Fruit fly (Drosophila melanogaster) whole organism, embryonic: ENCODE results near the gene Sdhaf3.
A peak's percentile ranks its signal among the peaks of the same experiment; 100 is the strongest.

Experiments
- Ada2b ChIP-seq: fragments of 200-800 bp; sonication (Bioruptor generic); IDR thresholded peaks from 2 replicates; pipeline ENCODE4 v1.3.6; 2022; ENCODE audit warnings: missing biosample characterization, missing genetic modification characterization
- Adf1 ChIP-seq: fragments of 200-800 bp; sonication (Bioruptor generic); IDR thresholded peaks from 2 replicates; pipeline ENCODE4 v1.3.6; 2022; ENCODE audit warnings: missing biosample characterization, missing genetic modification characterization
- BtbVII ChIP-seq: fragments of 200-800 bp; sonication (Bioruptor generic); optimal IDR thresholded peaks from 3 replicates; lab custom pipeline; 2017; ENCODE audit warnings: missing biosample characterization, mild to moderate bottlenecking, missing genetic modification characterization
- CG10147 ChIP-seq: fragments of 200-800 bp; sonication (Bioruptor generic); optimal IDR thresholded peaks from 2 replicates; lab custom pipeline; 2019; ENCODE audit warnings: missing biosample characterization, mild to moderate bottlenecking, missing genetic modification characterization, moderate library complexity
- CG10431 ChIP-seq: fragments of 200-800 bp; sonication (Bioruptor generic); optimal IDR thresholded peaks from 3 replicates; lab custom pipeline; 2018; ENCODE audit warnings: missing biosample characterization, mild to moderate bottlenecking, missing genetic modification characterization
- CG10543 ChIP-seq: fragments of 200-800 bp; sonication (Bioruptor generic); optimal IDR thresholded peaks from 3 replicates; lab custom pipeline; 2017; ENCODE audit warnings: missing biosample characterization, mild to moderate bottlenecking, missing genetic modification characterization, moderate library complexity
- CG10959 ChIP-seq: fragments of 200-800 bp; sonication (Bioruptor generic); IDR thresholded peaks from 2 replicates; pipeline ENCODE4 v1.3.6; 2022; ENCODE audit warnings: missing biosample characterization, missing genetic modification characterization
- CG12219 ChIP-seq: fragments of 200-800 bp; sonication (Bioruptor generic); optimal IDR thresholded peaks from 3 replicates; lab custom pipeline; 2018; ENCODE audit warnings: missing biosample characterization, mild to moderate bottlenecking, missing genetic modification characterization
- CG12299 ChIP-seq: fragments of 200-800 bp; sonication (Bioruptor generic); optimal IDR thresholded peaks from 2 replicates; lab custom pipeline; 2018; ENCODE audit warnings: missing biosample characterization, mild to moderate bottlenecking, missing genetic modification characterization
- CG12391 ChIP-seq: fragments of 200-800 bp; sonication (Bioruptor generic); optimal IDR thresholded peaks from 3 replicates; lab custom pipeline; 2018; ENCODE audit warnings: missing biosample characterization, mild to moderate bottlenecking, missing genetic modification characterization, moderate library complexity
- CG13424 ChIP-seq: fragments of 200-800 bp; sonication (Bioruptor generic); optimal IDR thresholded peaks from 2 replicates; lab custom pipeline; 2019; ENCODE audit warnings: missing biosample characterization, mild to moderate bottlenecking, missing genetic modification characterization, moderate library complexity
- CG13624 ChIP-seq: fragments of 200-800 bp; sonication (Bioruptor generic); optimal IDR thresholded peaks from 2 replicates; lab custom pipeline; 2016; ENCODE audit warnings: missing biosample characterization, missing genetic modification characterization
- CG14014 ChIP-seq: fragments of 200-800 bp; sonication (Bioruptor generic); IDR thresholded peaks from 2 replicates; pipeline ENCODE4 v1.3.6; 2022; ENCODE audit warnings: missing biosample characterization, missing genetic modification characterization
- CG14710 ChIP-seq: fragments of 200-800 bp; sonication (Bioruptor generic); optimal IDR thresholded peaks from 3 replicates; lab custom pipeline; 2019; ENCODE audit warnings: missing biosample characterization, mild to moderate bottlenecking, missing genetic modification characterization, moderate library complexity
- CG18262 ChIP-seq: fragments of 200-800 bp; optimal IDR thresholded peaks from 3 replicates; lab custom pipeline; 2019; ENCODE audit warnings: missing biosample characterization, mild to moderate bottlenecking, missing genetic modification characterization, moderate library complexity
- CG2129 ChIP-seq: fragments of 200-800 bp; sonication (Bioruptor generic); IDR thresholded peaks from 2 replicates; pipeline ENCODE4 v1.3.6; 2022; ENCODE audit warnings: missing biosample characterization, missing genetic modification characterization; ENCODE audit not compliant: partially characterized antibody
- CG31365 ChIP-seq: fragments of 200-800 bp; sonication (Bioruptor generic); optimal IDR thresholded peaks from 2 replicates; lab custom pipeline; 2018; ENCODE audit warnings: missing biosample characterization, mild to moderate bottlenecking, missing genetic modification characterization
- CG3281 ChIP-seq: fragments of 200-800 bp; sonication (Bioruptor generic); optimal IDR thresholded peaks from 3 replicates; lab custom pipeline; 2017; ENCODE audit warnings: missing biosample characterization, mild to moderate bottlenecking, missing genetic modification characterization
- CG4730 ChIP-seq: fragments of 200-800 bp; sonication (Bioruptor generic); IDR thresholded peaks from 2 replicates; pipeline ENCODE4 v1.3.6; 2022; ENCODE audit warnings: missing biosample characterization, missing genetic modification characterization
- CG5245 ChIP-seq: fragments of 200-800 bp; sonication (Bioruptor generic); optimal IDR thresholded peaks from 3 replicates; lab custom pipeline; 2016; ENCODE audit warnings: missing biosample characterization, missing genetic modification characterization
- CG6683 ChIP-seq: fragments of 200-800 bp; sonication (Bioruptor generic); optimal IDR thresholded peaks from 2 replicates; lab custom pipeline; 2017; ENCODE audit warnings: missing biosample characterization, mild to moderate bottlenecking, missing genetic modification characterization, missing genetic modification reagents
- CG6813 ChIP-seq: fragments of 200-800 bp; sonication (Bioruptor generic); optimal IDR thresholded peaks from 2 replicates; lab custom pipeline; 2017; ENCODE audit warnings: missing biosample characterization, missing genetic modification characterization, mild to moderate bottlenecking, moderate library complexity, missing genetic modification reagents
- CG7928 ChIP-seq: fragments of 200-800 bp; sonication (Bioruptor generic); optimal IDR thresholded peaks from 2 replicates; lab custom pipeline; 2017; ENCODE audit warnings: missing biosample characterization, mild to moderate bottlenecking, missing genetic modification characterization
- CG8281 ChIP-seq: fragments of 200-800 bp; sonication (Bioruptor generic); optimal IDR thresholded peaks from 2 replicates; lab custom pipeline; 2018; ENCODE audit warnings: missing biosample characterization, mild to moderate bottlenecking, missing genetic modification characterization, moderate library complexity
- CG9727 ChIP-seq: fragments of 200-800 bp; sonication (Bioruptor generic); optimal IDR thresholded peaks from 3 replicates; lab custom pipeline; 2017; ENCODE audit warnings: missing biosample characterization, mild to moderate bottlenecking, missing genetic modification characterization
- Deaf1 ChIP-seq: fragments of 200-800 bp; optimal IDR thresholded peaks from 3 replicates; lab custom pipeline; 2019; ENCODE audit warnings: missing biosample characterization, mild to moderate bottlenecking, missing genetic modification characterization, moderate library complexity
- Fer3 ChIP-seq: fragments of 200-800 bp; sonication (Bioruptor generic); optimal IDR thresholded peaks from 2 replicates; lab custom pipeline; 2018; ENCODE audit warnings: missing biosample characterization, mild to moderate bottlenecking, missing genetic modification characterization, moderate library complexity
- HHEX ChIP-seq: fragments of 200-800 bp; sonication (Bioruptor generic); optimal IDR thresholded peaks from 3 replicates; lab custom pipeline; 2017; ENCODE audit warnings: missing biosample characterization, mild to moderate bottlenecking, missing genetic modification characterization, missing genetic modification reagents
- HLH4C ChIP-seq: fragments of 200-800 bp; sonication (Bioruptor generic); IDR thresholded peaks from 3 replicates; pipeline ENCODE4 v1.3.6; 2022; ENCODE audit warnings: missing biosample characterization, missing genetic modification characterization; ENCODE audit not compliant: partially characterized antibody
- MTF-1 ChIP-seq: fragments of 200-800 bp; sonication (Bioruptor generic); optimal IDR thresholded peaks from 2 replicates; lab custom pipeline; 2018; ENCODE audit warnings: missing biosample characterization, mild to moderate bottlenecking, missing genetic modification characterization, borderline replicate concordance
- NC2α ChIP-seq: fragments of 200-800 bp; sonication (Bioruptor generic); optimal IDR thresholded peaks from 2 replicates; lab custom pipeline; 2016; ENCODE audit warnings: missing biosample characterization, missing genetic modification characterization
- Nf-YA ChIP-seq: fragments of 200-800 bp; sonication (Bioruptor generic); IDR thresholded peaks from 2 replicates; pipeline ENCODE4 v1.3.6; 2022; ENCODE audit warnings: missing biosample characterization, missing genetic modification characterization
- Poxn ChIP-seq: fragments of 200-800 bp; sonication (Bioruptor generic); IDR thresholded peaks from 2 replicates; pipeline ENCODE4 v1.3.6; 2022; ENCODE audit warnings: missing biosample characterization, missing genetic modification characterization
- Ssrp ChIP-seq: fragments of 200-800 bp; sonication (Bioruptor generic); optimal IDR thresholded peaks from 2 replicates; lab custom pipeline; 2018; ENCODE audit warnings: missing biosample characterization, mild to moderate bottlenecking, missing genetic modification characterization, moderate library complexity
- Xrp1 ChIP-seq: fragments of 200-800 bp; sonication (Bioruptor generic); IDR thresholded peaks from 2 replicates; pipeline ENCODE4 v1.3.6; 2022; ENCODE audit warnings: missing biosample characterization, missing genetic modification characterization
- ap ChIP-seq: fragments of 200-800 bp; sonication (Bioruptor generic); IDR thresholded peaks from 2 replicates; pipeline ENCODE4 v1.3.6; 2022; ENCODE audit warnings: missing biosample characterization, missing genetic modification characterization
- bowl ChIP-seq: fragments of 200-800 bp; sonication (Bioruptor generic); IDR thresholded peaks from 2 replicates; pipeline ENCODE4 v1.3.6; 2022; ENCODE audit warnings: missing biosample characterization, missing genetic modification characterization
- croc ChIP-seq: fragments of 200-800 bp; sonication (Bioruptor generic); conservative IDR thresholded peaks from 3 replicates; pipeline ENCODE4 v1.3.6; 2022; ENCODE audit warnings: missing biosample characterization, missing genetic modification characterization
- da ChIP-seq: fragments of 200-800 bp; sonication (Bioruptor generic); optimal IDR thresholded peaks from 2 replicates; lab custom pipeline; 2016; ENCODE audit warnings: missing biosample characterization, missing genetic modification characterization
- gt ChIP-seq: fragments of 200-800 bp; sonication (Bioruptor generic); IDR thresholded peaks from 2 replicates; pipeline ENCODE4 v1.3.6; 2022; ENCODE audit warnings: missing biosample characterization, missing genetic modification characterization
- lab ChIP-seq: fragments of 200-800 bp; sonication (Bioruptor generic); optimal IDR thresholded peaks from 3 replicates; lab custom pipeline; 2017; ENCODE audit warnings: missing biosample characterization, missing genetic modification characterization, mild to moderate bottlenecking, moderate library complexity, missing genetic modification reagents
- nmo ChIP-seq: fragments of 200-800 bp; sonication (Bioruptor generic); optimal IDR thresholded peaks from 2 replicates; lab custom pipeline; 2018; ENCODE audit warnings: missing biosample characterization, mild to moderate bottlenecking, missing genetic modification characterization, moderate library complexity
- peb ChIP-seq: fragments of 200-800 bp; sonication (Bioruptor generic); IDR thresholded peaks from 2 replicates; pipeline ENCODE4 v1.3.6; 2022; ENCODE audit warnings: missing biosample characterization, missing genetic modification characterization
- pnt ChIP-seq: fragments of 200-800 bp; sonication (Bioruptor generic); optimal IDR thresholded peaks from 3 replicates; lab custom pipeline; 2016; ENCODE audit warnings: missing biosample characterization, missing genetic modification characterization
- pzg ChIP-seq: fragments of 200-800 bp; sonication (Bioruptor generic); optimal IDR thresholded peaks from 3 replicates; lab custom pipeline; 2018; ENCODE audit warnings: missing biosample characterization, mild to moderate bottlenecking, missing genetic modification characterization, moderate library complexity
- run ChIP-seq: fragments of 200-800 bp; sonication (Bioruptor generic); optimal IDR thresholded peaks from 3 replicates; lab custom pipeline; 2018; ENCODE audit warnings: missing biosample characterization, mild to moderate bottlenecking, missing genetic modification characterization
- schlank ChIP-seq: fragments of 200-800 bp; sonication (Bioruptor generic); optimal IDR thresholded peaks from 2 replicates; lab custom pipeline; 2018; ENCODE audit warnings: missing biosample characterization, mild to moderate bottlenecking, missing genetic modification characterization
- scrt ChIP-seq: fragments of 200-800 bp; sonication (Bioruptor generic); optimal IDR thresholded peaks from 2 replicates; lab custom pipeline; 2018; ENCODE audit warnings: missing biosample characterization, mild to moderate bottlenecking, missing genetic modification characterization, moderate library complexity
- sd ChIP-seq: fragments of 200-800 bp; sonication (Bioruptor generic); optimal IDR thresholded peaks from 3 replicates; lab custom pipeline; 2018; ENCODE audit warnings: missing biosample characterization, mild to moderate bottlenecking, missing genetic modification characterization, moderate library complexity
- so ChIP-seq: fragments of 200-800 bp; sonication (Bioruptor generic); IDR thresholded peaks from 3 replicates; pipeline ENCODE4 v1.3.6; 2022; ENCODE audit warnings: missing biosample characterization, missing genetic modification characterization
- tap ChIP-seq: fragments of 200-800 bp; optimal IDR thresholded peaks from 3 replicates; lab custom pipeline; 2019; ENCODE audit warnings: missing biosample characterization, mild to moderate bottlenecking, missing genetic modification characterization, moderate library complexity

Gene Sdhaf3

DNA sequence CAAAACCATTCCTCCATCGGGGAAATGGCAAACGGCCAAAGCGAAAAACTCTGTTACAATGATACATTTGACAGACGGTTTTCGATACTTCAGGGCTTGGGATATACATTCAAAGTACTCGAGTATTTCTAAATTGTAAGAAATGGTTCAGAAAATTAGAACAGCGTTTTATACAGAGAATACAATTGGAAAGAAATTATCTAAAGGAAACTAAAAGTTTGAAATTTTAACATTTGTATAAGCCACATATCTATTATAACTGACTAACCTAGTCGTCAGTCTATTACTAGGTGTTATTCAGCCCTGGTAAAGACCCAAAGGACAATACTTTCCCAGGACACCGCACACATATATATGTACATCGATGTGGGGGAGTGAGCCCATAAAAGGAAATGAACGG, 5.8 kb downstream of the Sdhaf3 start (continued):
- TF ChIP-seq HHEX (peak; percentile 0), CG12219 (GFP tag; lab: Kevin White, UChicago) (peak; percentile 11), CG3281 (peak; percentile 55), NC2α (GFP tag; lab: Kevin White, UChicago) (no peak), Ssrp (tag; lab: Kevin White, UChicago) (no peak), ap (GFP tag; lab: Robert Waterston, UW) (no peak), CG13424 (tag; lab: Kevin White, UChicago) (peak; percentile 59), CG10959 (GFP tag; lab: Robert Waterston, UW) (no peak), run (tag; lab: Kevin White, UChicago) (no peak), Poxn (GFP tag; lab: Robert Waterston, UW) (no peak), CG18262 (tag; lab: Kevin White, UChicago) (peak; percentile 49), so (GFP tag; lab: Robert Waterston, UW) (no peak), schlank (no peak), CG5245 (GFP tag; lab: Kevin White, UChicago) (no peak), nmo (GFP tag; lab: Kevin White, UChicago) (peak; percentile 22), CG14710 (tag; lab: Kevin White, UChicago) (peak; percentile 8), CG12299 (tag; lab: Kevin White, UChicago) (peak; percentile 49), CG7928 (GFP tag; lab: Kevin White, UChicago) (peak; percentile 71), Fer3 (peak; percentile 43), HLH4C (GFP tag; lab: Robert Waterston, UW) (no peak), Deaf1 (no peak), CG6813 (GFP tag; lab: Kevin White, UChicago) (peak; percentile 15), CG8281 (tag; lab: Kevin White, UChicago) (no peak), CG6683 (GFP tag; lab: Kevin White, UChicago) (peak; percentile 1), sd (no peak), CG12391 (tag; lab: Kevin White, UChicago) (peak; percentile 40), Nf-YA (GFP tag; lab: Robert Waterston, UW) (no peak), bowl (GFP tag; lab: Robert Waterston, UW) (no peak), tap (tag; lab: Kevin White, UChicago) (peak; percentile 32), CG13624 (GFP tag; lab: Kevin White, UChicago) (peak; percentile 3), pzg (GFP tag; lab: Kevin White, UChicago) (no peak), CG10543 (GFP tag; lab: Kevin White, UChicago) (peak; percentile 45), CG10147 (peak; percentile 47), Ada2b (no peak), CG9727 (GFP tag; lab: Kevin White, UChicago) (peak; percentile 31), lab (peak; percentile 68), Xrp1 (GFP tag; lab: Robert Waterston, UW) (peak; percentile 45; the same call in 1 of the 2 replicates), pnt (GFP tag; lab: Kevin White, UChicago) (no peak), CG4730 (GFP tag; lab: Robert Waterston, UW) (no peak), da (GFP tag; lab: Kevin White, UChicago) (no peak), gt (GFP tag; lab: Robert Waterston, UW) (no peak), CG2129 (no peak), peb (GFP tag; lab: Robert Waterston, UW) (no peak), CG31365 (tag; lab: Kevin White, UChicago) (no peak), BtbVII (GFP tag; lab: Kevin White, UChicago) (peak; percentile 26), MTF-1 (GFP tag; lab: Kevin White, UChicago) (no peak), croc (GFP tag; lab: Robert Waterston, UW) (no peak), scrt (GFP tag; lab: Kevin White, UChicago) (peak; percentile 55), CG14014 (GFP tag; lab: Robert Waterston, UW) (0 out of 2 replicates have a peak, but pooled peaks have one; percentile 31), CG10431 (GFP tag; lab: Kevin White, UChicago) (no peak), Adf1 (GFP tag; lab: Robert Waterston, UW) (no peak)
